Fruit fly (Drosophila melanogaster) whole organism, embryonic: ENCODE measurements around the gene CG4313.

Experiments
- CG10462 ChIP-seq: fragments of 200-800 bp; sonication (Bioruptor generic); optimal IDR thresholded peaks from 2 replicates; lab custom pipeline; 2016; ENCODE audit warnings: missing biosample characterization, missing genetic modification characterization
- CG10543 ChIP-seq: fragments of 200-800 bp; sonication (Bioruptor generic); optimal IDR thresholded peaks from 3 replicates; lab custom pipeline; 2017; ENCODE audit warnings: missing biosample characterization, mild to moderate bottlenecking, missing genetic modification characterization, moderate library complexity
- CG12104 ChIP-seq: fragments of 200-800 bp; sonication (Bioruptor generic); optimal IDR thresholded peaks from 3 replicates; lab custom pipeline; 2016; ENCODE audit warnings: missing biosample characterization, missing genetic modification characterization
- CG12236 ChIP-seq: fragments of 200-800 bp; sonication (Bioruptor generic); optimal IDR thresholded peaks from 2 replicates; lab custom pipeline; 2016; ENCODE audit warnings: missing biosample characterization, missing genetic modification characterization
- CG12659 ChIP-seq: fragments of 200-800 bp; sonication (Bioruptor generic); optimal IDR thresholded peaks from 3 replicates; lab custom pipeline; 2017; ENCODE audit warnings: mild to moderate bottlenecking, missing biosample characterization, missing genetic modification reagents, missing genetic modification characterization
- CG12744 ChIP-seq: fragments of 200-800 bp; sonication (Bioruptor generic); optimal IDR thresholded peaks from 2 replicates; lab custom pipeline; 2016; ENCODE audit warnings: missing biosample characterization, missing genetic modification characterization
- CG13123 ChIP-seq: fragments of 200-800 bp; sonication (Bioruptor generic); optimal IDR thresholded peaks from 2 replicates; lab custom pipeline; 2016; ENCODE audit warnings: missing biosample characterization, missing genetic modification characterization
- CG13624 ChIP-seq: fragments of 200-800 bp; sonication (Bioruptor generic); optimal IDR thresholded peaks from 2 replicates; lab custom pipeline; 2016; ENCODE audit warnings: missing biosample characterization, missing genetic modification characterization
- CG1602 ChIP-seq: fragments of 200-800 bp; sonication (Bioruptor generic); optimal IDR thresholded peaks from 3 replicates; lab custom pipeline; 2016; ENCODE audit warnings: missing biosample characterization, missing genetic modification characterization
- CG18599 ChIP-seq: fragments of 200-800 bp; sonication (Bioruptor generic); optimal IDR thresholded peaks from 3 replicates; lab custom pipeline; 2017; ENCODE audit warnings: missing biosample characterization, missing genetic modification characterization, mild to moderate bottlenecking, moderate library complexity, missing genetic modification reagents
- CG2199 ChIP-seq: fragments of 200-800 bp; sonication (Bioruptor generic); IDR thresholded peaks from 3 replicates; pipeline ENCODE4 v1.3.6; 2022; ENCODE audit warnings: missing biosample characterization, missing genetic modification characterization
- CG2712 ChIP-seq: fragments of 200-800 bp; optimal IDR thresholded peaks from 3 replicates; lab custom pipeline; 2019; ENCODE audit warnings: missing biosample characterization, mild to moderate bottlenecking, missing genetic modification characterization, moderate library complexity
- CG30403 ChIP-seq: fragments of 200-800 bp; sonication (Bioruptor generic); optimal IDR thresholded peaks from 3 replicates; lab custom pipeline; 2016; ENCODE audit warnings: missing biosample characterization, missing genetic modification characterization
- CG3065 ChIP-seq: fragments of 200-800 bp; sonication (Bioruptor generic); optimal IDR thresholded peaks from 2 replicates; lab custom pipeline; 2016; ENCODE audit warnings: missing biosample characterization, missing genetic modification characterization
- CG3407 ChIP-seq: fragments of 200-800 bp; sonication (Bioruptor generic); optimal IDR thresholded peaks from 2 replicates; lab custom pipeline; 2018; ENCODE audit warnings: missing biosample characterization, mild to moderate bottlenecking, missing genetic modification characterization
- CG3847 ChIP-seq: fragments of 200-800 bp; sonication (Bioruptor generic); IDR thresholded peaks from 2 replicates; pipeline ENCODE4 v1.3.6; 2022; ENCODE audit warnings: missing biosample characterization, missing genetic modification characterization
- CG4730 ChIP-seq: fragments of 200-800 bp; sonication (Bioruptor generic); IDR thresholded peaks from 2 replicates; pipeline ENCODE4 v1.3.6; 2022; ENCODE audit warnings: missing biosample characterization, missing genetic modification characterization
- CG7556 ChIP-seq: fragments of 200-800 bp; sonication (Bioruptor generic); optimal IDR thresholded peaks from 2 replicates; lab custom pipeline; 2017; ENCODE audit warnings: missing biosample characterization, mild to moderate bottlenecking, missing genetic modification characterization
- CG7963 ChIP-seq: fragments of 200-800 bp; sonication (Bioruptor generic); IDR thresholded peaks from 3 replicates; pipeline ENCODE4 v1.3.6; 2022; ENCODE audit warnings: missing biosample characterization, missing genetic modification characterization; ENCODE audit not compliant: partially characterized antibody
- Fer1 ChIP-seq: fragments of 200-800 bp; sonication (Bioruptor generic); optimal IDR thresholded peaks from 2 replicates; lab custom pipeline; 2017; ENCODE audit warnings: missing biosample characterization, mild to moderate bottlenecking, missing genetic modification characterization
- HmgD ChIP-seq: fragments of 200-800 bp; sonication (Bioruptor generic); optimal IDR thresholded peaks from 3 replicates; lab custom pipeline; 2016; ENCODE audit warnings: missing biosample characterization, missing genetic modification characterization
- MESR4 ChIP-seq: fragments of 200-800 bp; sonication (Bioruptor generic); optimal IDR thresholded peaks from 2 replicates; lab custom pipeline; 2018; ENCODE audit warnings: missing biosample characterization, mild to moderate bottlenecking, missing genetic modification characterization, moderate library complexity
- Med ChIP-seq: fragments of 200-800 bp; sonication (Bioruptor generic); peaks from one replicate; lab custom pipeline; 2016; ENCODE audit warnings: missing biosample characterization, missing genetic modification characterization, mild to moderate bottlenecking, inconsistent platforms, moderate library complexity
- NC2α ChIP-seq: fragments of 200-800 bp; sonication (Bioruptor generic); optimal IDR thresholded peaks from 2 replicates; lab custom pipeline; 2016; ENCODE audit warnings: missing biosample characterization, missing genetic modification characterization
- NC2β ChIP-seq: fragments of 200-800 bp; sonication (Bioruptor generic); optimal IDR thresholded peaks from 2 replicates; lab custom pipeline; 2016; ENCODE audit warnings: missing biosample characterization, missing genetic modification characterization
- NK7.1 ChIP-seq: fragments of 200-800 bp; sonication (Bioruptor generic); optimal IDR thresholded peaks from 3 replicates; lab custom pipeline; 2016; ENCODE audit warnings: missing biosample characterization, missing genetic modification characterization
- Opbp ChIP-seq: fragments of 200-800 bp; sonication (Bioruptor generic); IDR thresholded peaks from 3 replicates; pipeline ENCODE4 v1.3.6; 2022; ENCODE audit warnings: missing biosample characterization, missing genetic modification characterization; ENCODE audit not compliant: partially characterized antibody
- Pdp1 ChIP-seq, 2 experiments: fragments of 200-800 bp; sonication (Bioruptor generic); optimal IDR thresholded peaks; 3 replicates each; lab custom pipeline; 2016; ENCODE audit warnings: missing biosample characterization in 2 of 2, missing genetic modification characterization in 2 of 2, mild to moderate bottlenecking in 1 of 2, moderate library complexity in 1 of 2
- Rfx ChIP-seq: fragments of 200-800 bp; sonication (Bioruptor generic); IDR thresholded peaks from 2 replicates; pipeline ENCODE4 v1.3.6; 2022; ENCODE audit warnings: missing biosample characterization, missing genetic modification characterization
- Side ChIP-seq: fragments of 200-800 bp; sonication (Bioruptor generic); optimal IDR thresholded peaks from 2 replicates; lab custom pipeline; 2016; ENCODE audit warnings: missing biosample characterization, missing genetic modification characterization
- Six4 ChIP-seq: fragments of 200-800 bp; sonication (Bioruptor generic); optimal IDR thresholded peaks from 2 replicates; lab custom pipeline; 2016; ENCODE audit warnings: missing biosample characterization, missing genetic modification characterization
- Xbp1 ChIP-seq: fragments of 200-800 bp; sonication (Bioruptor generic); optimal IDR thresholded peaks from 3 replicates; lab custom pipeline; 2016; ENCODE audit warnings: missing biosample characterization, mild to moderate bottlenecking, missing genetic modification characterization
- al ChIP-seq: fragments of 200-800 bp; sonication (Bioruptor generic); IDR thresholded peaks from 2 replicates; pipeline ENCODE4 v1.3.6; 2022; ENCODE audit warnings: missing biosample characterization, missing genetic modification characterization
- ato ChIP-seq: fragments of 200-800 bp; sonication (Bioruptor generic); IDR thresholded peaks from 2 replicates; pipeline ENCODE4 v1.3.6; 2022; ENCODE audit warnings: missing biosample characterization, missing genetic modification characterization; ENCODE audit not compliant: partially characterized antibody
- bcd ChIP-seq: fragments of 200-800 bp; sonication (Bioruptor generic); optimal IDR thresholded peaks from 2 replicates; lab custom pipeline; 2017; ENCODE audit warnings: missing biosample characterization, mild to moderate bottlenecking, missing genetic modification characterization
- br ChIP-seq: fragments of >200 bp; optimal IDR thresholded peaks from 2 replicates; lab custom pipeline; 2017
- cas ChIP-seq: fragments of 200-800 bp; sonication (Bioruptor generic); IDR thresholded peaks from 2 replicates; pipeline ENCODE4 v1.3.6; 2022; ENCODE audit warnings: missing biosample characterization, missing genetic modification characterization
- caup ChIP-seq: fragments of 200-800 bp; sonication (Bioruptor generic); optimal IDR thresholded peaks from 3 replicates; lab custom pipeline; 2017; ENCODE audit warnings: missing biosample characterization, mild to moderate bottlenecking, missing genetic modification characterization, moderate library complexity; ENCODE audit not compliant: severe bottlenecking
- crol ChIP-seq: fragments of 200-800 bp; sonication (Bioruptor generic); IDR thresholded peaks from 2 replicates; pipeline ENCODE4 v1.3.6; 2022; ENCODE audit warnings: missing biosample characterization, missing genetic modification characterization
- da ChIP-seq: fragments of 200-800 bp; sonication (Bioruptor generic); optimal IDR thresholded peaks from 2 replicates; lab custom pipeline; 2016; ENCODE audit warnings: missing biosample characterization, missing genetic modification characterization
- ewg ChIP-seq: fragments of 200-800 bp; sonication (Bioruptor generic); optimal IDR thresholded peaks from 3 replicates; lab custom pipeline; 2017; ENCODE audit warnings: mild to moderate bottlenecking, missing biosample characterization, missing genetic modification reagents, missing genetic modification characterization
- kah ChIP-seq: fragments of 200-800 bp; sonication (Bioruptor generic); optimal IDR thresholded peaks from 2 replicates; lab custom pipeline; 2018; ENCODE audit warnings: missing biosample characterization, mild to moderate bottlenecking, missing genetic modification characterization
- pfk ChIP-seq: fragments of 200-800 bp; sonication (Bioruptor generic); optimal IDR thresholded peaks from 2 replicates; lab custom pipeline; 2018; ENCODE audit warnings: missing biosample characterization, mild to moderate bottlenecking, missing genetic modification characterization, moderate library complexity
- pita ChIP-seq: fragments of 200-800 bp; sonication (Bioruptor generic); optimal IDR thresholded peaks from 2 replicates; lab custom pipeline; 2017; ENCODE audit warnings: missing biosample characterization, mild to moderate bottlenecking, missing genetic modification characterization
- ro ChIP-seq: fragments of 200-800 bp; sonication (Bioruptor generic); IDR thresholded peaks from 2 replicates; pipeline ENCODE4 v1.3.6; 2022; ENCODE audit warnings: missing biosample characterization, missing genetic modification characterization
- sna ChIP-seq: fragments of 200-800 bp; sonication (Bioruptor generic); IDR thresholded peaks from 2 replicates; pipeline ENCODE4 v1.3.6; 2022; ENCODE audit warnings: missing biosample characterization, missing genetic modification characterization; ENCODE audit not compliant: partially characterized antibody
- tap ChIP-seq: fragments of 200-800 bp; optimal IDR thresholded peaks from 3 replicates; lab custom pipeline; 2019; ENCODE audit warnings: missing biosample characterization, mild to moderate bottlenecking, missing genetic modification characterization, moderate library complexity
- tin ChIP-seq: fragments of 200-800 bp; sonication (Bioruptor generic); optimal IDR thresholded peaks from 3 replicates; lab custom pipeline; 2016; ENCODE audit warnings: missing biosample characterization, missing genetic modification characterization
- tup ChIP-seq: fragments of 200-800 bp; sonication (Bioruptor generic); optimal IDR thresholded peaks from 2 replicates; lab custom pipeline; 2016; ENCODE audit warnings: missing biosample characterization, mild to moderate bottlenecking, missing genetic modification characterization, moderate library complexity
- zfh2 ChIP-seq: fragments of 200-800 bp; sonication (Bioruptor generic); optimal IDR thresholded peaks from 2 replicates; lab custom pipeline; 2016; ENCODE audit warnings: missing biosample characterization, missing genetic modification characterization

The CG4313 gene

dm6 chrX:2011288-2012120 is 30.2 kb upstream of the CG4313 start (continued):
- TF ChIP-seq CG3065 (no peak), CG12659 (GFP tag; lab: Kevin White, UChicago) (peak; percentile 28), CG12236 (GFP tag; lab: Kevin White, UChicago) (no peak), CG13123 (GFP tag; lab: Kevin White, UChicago) (no peak), CG7963 (GFP tag; lab: Robert Waterston, UW) (no peak), MESR4 (GFP tag; lab: Kevin White, UChicago) (no peak), CG3407 (GFP tag; lab: Kevin White, UChicago) (peak; percentile 36), NK7.1 (GFP tag; lab: Kevin White, UChicago) (no peak), CG13624 (GFP tag; lab: Kevin White, UChicago) (no peak), pita (GFP tag; lab: Kevin White, UChicago) (no peak), Pdp1 (GFP tag; optimal IDR thresholded peaks at IDR 0.05; lab: Kevin White, UChicago) (no peak), NC2β (GFP tag; lab: Kevin White, UChicago) (no peak), da (GFP tag; lab: Kevin White, UChicago) (no peak), ro (GFP tag; lab: Robert Waterston, UW) (no peak), ato (GFP tag; lab: Robert Waterston, UW) (no peak), Rfx (peak; percentile 71), Opbp (GFP tag; lab: Robert Waterston, UW) (no peak), kah (GFP tag; lab: Kevin White, UChicago) (no peak), Xbp1 (GFP tag; lab: Kevin White, UChicago) (peak; percentile 73), sna (GFP tag; lab: Robert Waterston, UW) (no peak), CG12744 (GFP tag; lab: Kevin White, UChicago) (no peak), Side (GFP tag; lab: Kevin White, UChicago) (no peak), br (lab: Kevin White, UChicago) (no peak), CG30403 (GFP tag; lab: Kevin White, UChicago) (peak; percentile 71), CG3847 (peak; percentile 34; the same call in 1 of the 2 replicates), CG10543 (GFP tag; lab: Kevin White, UChicago) (no peak), CG18599 (peak; percentile 62), Med (peak; percentile 71), NC2α (GFP tag; lab: Kevin White, UChicago) (no peak), CG10462 (no peak), ewg (GFP tag; lab: Kevin White, UChicago) (peak; percentile 32), crol (GFP tag; lab: Robert Waterston, UW) (no peak), tup (GFP tag; lab: Kevin White, UChicago) (no peak), zfh2 (no peak), al (GFP tag; lab: Robert Waterston, UW) (peak; percentile 41; the same call in 1 of the 2 replicates), CG7556 (peak; percentile 69), caup (GFP tag; lab: Kevin White, UChicago) (peak; percentile 57), CG1602 (peak; percentile 22), Six4 (GFP tag; lab: Kevin White, UChicago) (no peak), tap (no peak), CG4730 (0 out of 2 replicates have a peak, but pooled peaks have one; percentile 43), bcd (GFP tag; lab: Kevin White, UChicago) (peak; percentile 61), HmgD (no peak), CG12104 (peak; percentile 48), CG2712 (tag; lab: Kevin White, UChicago) (peak; percentile 49), tin (peak; percentile 38), cas (GFP tag; lab: Robert Waterston, UW) (no peak), CG2199 (GFP tag; lab: Robert Waterston, UW) (no peak), Fer1 (GFP tag; lab: Kevin White, UChicago) (no peak), pfk (GFP tag; lab: Kevin White, UChicago) (no peak)
